Fruit fly (Drosophila melanogaster) whole organism, embryonic: ENCODE data around the gene PH4alphaSG2.
A peak's percentile ranks its signal among the peaks of the same experiment; 100 is the strongest.

Experiments
- ATbp ChIP-seq: fragments of 200-800 bp; sonication (Bioruptor generic); optimal IDR thresholded peaks from 2 replicates; lab custom pipeline; 2017; ENCODE audit warnings: missing biosample characterization, mild to moderate bottlenecking, missing genetic modification characterization, missing genetic modification reagents
- CG1024 ChIP-seq: fragments of 200-800 bp; sonication (Bioruptor generic); IDR thresholded peaks from 2 replicates; pipeline ENCODE4 v1.3.6; 2022; ENCODE audit warnings: missing biosample characterization, missing genetic modification characterization
- CG10654 ChIP-seq: fragments of 200-800 bp; sonication (Bioruptor generic); optimal IDR thresholded peaks from 2 replicates; lab custom pipeline; 2016; ENCODE audit warnings: missing biosample characterization, missing genetic modification characterization
- CG11247 ChIP-seq: fragments of 200-800 bp; sonication (Bioruptor generic); IDR thresholded peaks from 2 replicates; pipeline ENCODE4 v1.3.6; 2022; ENCODE audit warnings: missing biosample characterization, missing genetic modification characterization
- CG14014 ChIP-seq: fragments of 200-800 bp; sonication (Bioruptor generic); IDR thresholded peaks from 2 replicates; pipeline ENCODE4 v1.3.6; 2022; ENCODE audit warnings: missing biosample characterization, missing genetic modification characterization
- CG14441 ChIP-seq: fragments of 200-800 bp; sonication (Bioruptor generic); IDR thresholded peaks from 2 replicates; pipeline ENCODE4 v1.3.6; 2022; ENCODE audit warnings: missing biosample characterization, missing genetic modification characterization
- CG16815 ChIP-seq: fragments of 200-800 bp; sonication (Bioruptor generic); optimal IDR thresholded peaks from 3 replicates; lab custom pipeline; 2017; ENCODE audit warnings: missing biosample characterization, mild to moderate bottlenecking, missing genetic modification characterization
- CG18476 ChIP-seq: fragments of 200-800 bp; sonication (Bioruptor generic); optimal IDR thresholded peaks from 2 replicates; lab custom pipeline; 2016; ENCODE audit warnings: missing biosample characterization, mild to moderate bottlenecking, missing genetic modification characterization
- CG2120 ChIP-seq: fragments of 200-800 bp; sonication (Bioruptor generic); optimal IDR thresholded peaks from 3 replicates; lab custom pipeline; 2016; ENCODE audit warnings: missing biosample characterization, missing genetic modification characterization
- CG30020 ChIP-seq: fragments of 200-800 bp; optimal IDR thresholded peaks from 2 replicates; lab custom pipeline; 2019; ENCODE audit warnings: missing biosample characterization, mild to moderate bottlenecking, missing genetic modification characterization, moderate library complexity
- CG31224 ChIP-seq: fragments of 200-800 bp; sonication (Bioruptor generic); IDR thresholded peaks from 2 replicates; pipeline ENCODE4 v1.3.6; 2022; ENCODE audit warnings: missing biosample characterization, missing genetic modification characterization
- CG33213 ChIP-seq: fragments of 200-800 bp; sonication (Bioruptor generic); optimal IDR thresholded peaks from 3 replicates; lab custom pipeline; 2016; ENCODE audit warnings: missing biosample characterization, missing genetic modification characterization
- CG4328 ChIP-seq: fragments of 200-800 bp; sonication (Bioruptor generic); optimal IDR thresholded peaks from 3 replicates; lab custom pipeline; 2017; ENCODE audit warnings: missing biosample characterization, missing genetic modification reagents, missing genetic modification characterization
- CG4360 ChIP-seq: fragments of 200-800 bp; sonication (Bioruptor generic); IDR thresholded peaks from 2 replicates; pipeline ENCODE4 v1.3.6; 2022; ENCODE audit warnings: missing biosample characterization, missing genetic modification characterization
- CG6272 ChIP-seq: fragments of 200-800 bp; sonication (Bioruptor generic); IDR thresholded peaks from 2 replicates; pipeline ENCODE4 v1.3.6; 2022; ENCODE audit warnings: missing biosample characterization, missing genetic modification characterization
- CG6683 ChIP-seq: fragments of 200-800 bp; sonication (Bioruptor generic); optimal IDR thresholded peaks from 2 replicates; lab custom pipeline; 2017; ENCODE audit warnings: missing biosample characterization, mild to moderate bottlenecking, missing genetic modification characterization, missing genetic modification reagents
- CG8281 ChIP-seq: fragments of 200-800 bp; sonication (Bioruptor generic); optimal IDR thresholded peaks from 2 replicates; lab custom pipeline; 2018; ENCODE audit warnings: missing biosample characterization, mild to moderate bottlenecking, missing genetic modification characterization, moderate library complexity
- CG8290 ChIP-seq, 3 experiments: fragments of 200-800 bp; sonication (Bioruptor generic); optimal IDR thresholded peaks; 2 replicates each; lab custom pipeline; 2016 to 2019; ENCODE audit warnings: missing biosample characterization in 3 of 3, missing genetic modification characterization in 3 of 3, mild to moderate bottlenecking in 2 of 3, moderate library complexity in 1 of 3
- CG8388 ChIP-seq: fragments of 200-800 bp; sonication (Bioruptor generic); optimal IDR thresholded peaks from 2 replicates; lab custom pipeline; 2019; ENCODE audit warnings: missing biosample characterization, mild to moderate bottlenecking, missing genetic modification characterization, moderate library complexity
- CG9215 ChIP-seq: fragments of 200-800 bp; sonication (Bioruptor generic); IDR thresholded peaks from 2 replicates; pipeline ENCODE4 v1.3.6; 2022; ENCODE audit warnings: missing biosample characterization, missing genetic modification characterization
- CG9817 ChIP-seq: fragments of 200-800 bp; sonication (Bioruptor generic); optimal IDR thresholded peaks from 2 replicates; lab custom pipeline; 2018; ENCODE audit warnings: missing biosample characterization, mild to moderate bottlenecking, missing genetic modification characterization, moderate library complexity
- CTCF ChIP-seq: fragments of 200-800 bp; sonication (Bioruptor generic); optimal IDR thresholded peaks from 2 replicates; lab custom pipeline; 2017; ENCODE audit warnings: missing biosample characterization, mild to moderate bottlenecking, missing genetic modification characterization, moderate library complexity
- D ChIP-seq, 2 experiments: fragments of 200-800 bp in 1 of 2; fragments of >200 bp in 1 of 2; sonication (Bioruptor generic) in 1 of 2; optimal IDR thresholded peaks; 2 replicates in 1 of 2; 3 replicates in 1 of 2; lab custom pipeline; 2017; ENCODE audit warnings: mild to moderate bottlenecking in 1 of 2, missing biosample characterization in 1 of 2, missing genetic modification characterization in 1 of 2, missing genetic modification reagents in 1 of 2
- Dp ChIP-seq: fragments of 200-800 bp; sonication (Bioruptor generic); optimal IDR thresholded peaks from 2 replicates; lab custom pipeline; 2018; ENCODE audit warnings: missing biosample characterization, mild to moderate bottlenecking, missing genetic modification characterization, moderate library complexity
- Fer2 ChIP-seq: fragments of 200-800 bp; sonication (Bioruptor generic); optimal IDR thresholded peaks from 2 replicates; lab custom pipeline; 2018; ENCODE audit warnings: missing biosample characterization, mild to moderate bottlenecking, missing genetic modification characterization, moderate library complexity
- H15 ChIP-seq: fragments of 200-800 bp; sonication (Bioruptor generic); IDR thresholded peaks from 3 replicates; pipeline ENCODE4 v1.3.6; 2022; ENCODE audit warnings: missing biosample characterization, missing genetic modification characterization
- HmgZ ChIP-seq: fragments of 200-800 bp; sonication (Bioruptor generic); optimal IDR thresholded peaks from 2 replicates; lab custom pipeline; 2018; ENCODE audit warnings: missing biosample characterization, mild to moderate bottlenecking, missing genetic modification characterization
- Hmx ChIP-seq: fragments of 200-800 bp; sonication (Bioruptor generic); optimal IDR thresholded peaks from 2 replicates; lab custom pipeline; 2016; ENCODE audit warnings: missing biosample characterization, missing genetic modification characterization
- NC2α ChIP-seq: fragments of 200-800 bp; sonication (Bioruptor generic); optimal IDR thresholded peaks from 2 replicates; lab custom pipeline; 2016; ENCODE audit warnings: missing biosample characterization, missing genetic modification characterization
- Ravus ChIP-seq: fragments of 200-800 bp; sonication (Bioruptor generic); IDR thresholded peaks from 2 replicates; pipeline ENCODE4 v1.3.6; 2022; ENCODE audit warnings: missing biosample characterization, missing genetic modification characterization
- Ssrp ChIP-seq: fragments of 200-800 bp; sonication (Bioruptor generic); optimal IDR thresholded peaks from 2 replicates; lab custom pipeline; 2018; ENCODE audit warnings: missing biosample characterization, mild to moderate bottlenecking, missing genetic modification characterization, moderate library complexity
- br ChIP-seq: fragments of >200 bp; optimal IDR thresholded peaks from 2 replicates; lab custom pipeline; 2017
- caup ChIP-seq: fragments of 200-800 bp; sonication (Bioruptor generic); optimal IDR thresholded peaks from 3 replicates; lab custom pipeline; 2017; ENCODE audit warnings: missing biosample characterization, mild to moderate bottlenecking, missing genetic modification characterization, moderate library complexity; ENCODE audit not compliant: severe bottlenecking
- dm ChIP-seq: fragments of 200-800 bp; sonication (Bioruptor generic); optimal IDR thresholded peaks from 3 replicates; lab custom pipeline; 2016; ENCODE audit warnings: missing biosample characterization, missing genetic modification characterization
- dpn ChIP-seq, 2 experiments: fragments of 200-800 bp; sonication (Bioruptor generic); optimal IDR thresholded peaks; 3 replicates each; lab custom pipeline; 2016; ENCODE audit warnings: missing biosample characterization in 2 of 2, missing genetic modification characterization in 2 of 2
- fd102C ChIP-seq: fragments of 200-800 bp; sonication (Bioruptor generic); optimal IDR thresholded peaks from 2 replicates; lab custom pipeline; 2018; ENCODE audit warnings: missing biosample characterization, mild to moderate bottlenecking, missing genetic modification characterization, moderate library complexity
- gcm ChIP-seq: fragments of 200-800 bp; sonication (Bioruptor generic); optimal IDR thresholded peaks from 2 replicates; lab custom pipeline; 2019; ENCODE audit warnings: missing biosample characterization, mild to moderate bottlenecking, missing genetic modification characterization, moderate library complexity
- insv ChIP-seq, 2 experiments: fragments of 200-800 bp; sonication (Bioruptor generic); optimal IDR thresholded peaks; 3 replicates each; lab custom pipeline; 2016 to 2018; ENCODE audit warnings: missing biosample characterization in 2 of 2, missing genetic modification characterization in 2 of 2
- inv ChIP-seq: fragments of 200-800 bp; sonication (Bioruptor generic); IDR thresholded peaks from 2 replicates; pipeline ENCODE4 v1.3.6; 2022; ENCODE audit warnings: missing biosample characterization, missing genetic modification characterization; ENCODE audit not compliant: partially characterized antibody
- lbe ChIP-seq: fragments of 200-800 bp; sonication (Bioruptor generic); optimal IDR thresholded peaks from 2 replicates; lab custom pipeline; 2016; ENCODE audit warnings: missing biosample characterization, mild to moderate bottlenecking, missing genetic modification characterization
- lilli ChIP-seq: fragments of 200-800 bp; sonication (Bioruptor generic); optimal IDR thresholded peaks from 3 replicates; lab custom pipeline; 2016; ENCODE audit warnings: missing biosample characterization, missing genetic modification characterization
- lola ChIP-seq, 3 experiments: fragments of >200 bp in 2 of 3; fragments of 200-800 bp in 1 of 3; sonication (Bioruptor generic) in 1 of 3; optimal IDR thresholded peaks; 2 replicates each; lab custom pipeline; 2017 to 2019; ENCODE audit warnings: missing biosample characterization in 3 of 3, missing genetic modification characterization in 3 of 3, mild to moderate bottlenecking in 1 of 3, moderate library complexity in 1 of 3
- nerfin-2 ChIP-seq: fragments of 200-800 bp; sonication (Bioruptor generic); IDR thresholded peaks from 2 replicates; pipeline ENCODE4 v1.3.6; 2022; ENCODE audit warnings: missing biosample characterization, missing genetic modification characterization; ENCODE audit not compliant: partially characterized antibody
- run ChIP-seq: fragments of 200-800 bp; sonication (Bioruptor generic); optimal IDR thresholded peaks from 3 replicates; lab custom pipeline; 2018; ENCODE audit warnings: missing biosample characterization, mild to moderate bottlenecking, missing genetic modification characterization
- salm ChIP-seq: fragments of 200-800 bp; sonication (Bioruptor generic); optimal IDR thresholded peaks from 2 replicates; lab custom pipeline; 2018; ENCODE audit warnings: missing biosample characterization, mild to moderate bottlenecking, missing genetic modification characterization
- sisA ChIP-seq: fragments of 200-800 bp; sonication (Bioruptor generic); IDR thresholded peaks from 2 replicates; pipeline ENCODE4 v1.3.6; 2022; ENCODE audit warnings: missing biosample characterization, missing genetic modification characterization
- slou ChIP-seq: fragments of 200-800 bp; sonication (Bioruptor generic); optimal IDR thresholded peaks from 3 replicates; lab custom pipeline; 2016; ENCODE audit warnings: missing biosample characterization, missing genetic modification characterization
- sug ChIP-seq: fragments of 200-800 bp; optimal IDR thresholded peaks from 2 replicates; lab custom pipeline; 2019; ENCODE audit warnings: missing biosample characterization, mild to moderate bottlenecking, missing genetic modification characterization, moderate library complexity
- vvl ChIP-seq: fragments of 200-800 bp; sonication (Bioruptor generic); IDR thresholded peaks from 2 replicates; pipeline ENCODE4 v1.3.6; 2022; ENCODE audit warnings: missing biosample characterization, missing genetic modification characterization

PH4alphaSG2 gene

DNA sequence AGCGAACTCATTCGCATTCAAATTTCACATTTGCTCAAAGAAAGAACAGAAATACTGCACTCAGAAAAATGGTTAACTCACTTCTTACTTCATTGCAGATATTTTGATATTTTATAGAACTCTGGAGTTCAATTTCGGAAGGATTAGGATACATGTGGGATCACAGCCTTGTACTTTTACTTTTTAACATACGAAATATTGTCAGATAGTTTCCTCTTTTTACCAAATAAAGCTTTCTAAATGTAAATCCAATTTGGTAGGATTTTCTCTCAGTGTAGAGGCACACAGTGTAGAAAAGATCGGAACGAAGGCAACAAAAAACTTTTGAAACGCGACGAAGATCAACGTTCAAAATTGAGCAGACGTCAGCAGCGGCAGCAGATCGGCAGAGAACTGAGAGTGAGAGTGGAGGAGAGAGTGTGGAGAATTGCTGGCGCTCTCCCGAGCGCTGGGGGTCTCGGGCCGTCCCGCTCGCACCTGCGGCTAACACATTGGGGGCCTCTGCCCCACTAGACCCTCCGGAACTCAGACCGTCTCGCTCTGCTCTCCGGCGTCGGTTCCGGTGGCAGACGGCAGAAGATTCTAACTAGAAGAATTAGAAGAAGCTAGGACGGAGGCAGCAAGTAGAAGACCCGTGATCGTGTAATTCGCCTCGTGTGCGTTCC lies 42.2 kb downstream of the PH4alphaSG2 start, which contains the start of gene tmod (continued):
- TF ChIP-seq gcm (GFP tag; lab: Kevin White, UChicago) (peak; percentile 40), Ravus (GFP tag; lab: Robert Waterston, UW) (no peak; the same call in 1 of the 2 replicates), Fer2 (tag; lab: Kevin White, UChicago) (no peak), slou (no peak), CG11247 (GFP tag; lab: Robert Waterston, UW) (no peak), vvl (GFP tag; lab: Robert Waterston, UW) (peak; percentile 32; the same call in 1 of the 2 replicates), CTCF (peak; percentile 9), run (tag; lab: Kevin White, UChicago) (peak; percentile 31), CG4328 (GFP tag; lab: Kevin White, UChicago) (no peak), CG10654 (GFP tag; lab: Kevin White, UChicago) (peak; percentile 25), CG6683 (no peak), CG1024 (GFP tag; lab: Robert Waterston, UW) (0 out of 2 replicates have a peak, but pooled peaks have one; percentile 11), br (lab: Kevin White, UChicago) (no peak), CG16815 (GFP tag; lab: Kevin White, UChicago) (peak; percentile 18), CG6272 (GFP tag; lab: Robert Waterston, UW) (no peak), inv (no peak), insv (GFP tag; optimal IDR thresholded peaks at IDR 0.05; lab: Kevin White, UChicago) (no peak), CG9215 (GFP tag; lab: Robert Waterston, UW) (0 out of 2 replicates have a peak, but pooled peaks have one; percentile 28), CG18476 (GFP tag; lab: Kevin White, UChicago) (peak; percentile 45), Hmx (GFP tag; lab: Kevin White, UChicago) (no peak), NC2α (GFP tag; lab: Kevin White, UChicago) (no peak), CG9817 (tag; lab: Kevin White, UChicago) (peak; percentile 19), CG14014 (GFP tag; lab: Robert Waterston, UW) (0 out of 2 replicates have a peak, but pooled peaks have one; percentile 5), CG31224 (GFP tag; lab: Robert Waterston, UW) (no peak), CG8290 (GFP tag; optimal IDR thresholded peaks at IDR 0.05; lab: Kevin White, UChicago) (no peak), CG8290 (tag; optimal IDR thresholded peaks at IDR 0.05; lab: Kevin White, UChicago) (peak in 1 of 2 experiments; percentile 38), CG14441 (GFP tag; lab: Robert Waterston, UW) (0 out of 2 replicates have a peak, but pooled peaks have one; percentile 5), H15 (GFP tag; lab: Robert Waterston, UW) (no peak), nerfin-2 (GFP tag; lab: Robert Waterston, UW) (no peak), CG8388 (GFP tag; lab: Kevin White, UChicago) (peak; percentile 54), lbe (GFP tag; lab: Kevin White, UChicago) (no peak), dm (GFP tag; lab: Kevin White, UChicago) (no peak), ATbp (GFP tag; lab: Kevin White, UChicago) (peak; percentile 45), D (optimal IDR thresholded peaks at IDR 0.05; lab: Kevin White, UChicago) (no peak), D (GFP tag; optimal IDR thresholded peaks at IDR 0.05; lab: Kevin White, UChicago) (peak; percentile 38), fd102C (GFP tag; lab: Kevin White, UChicago) (no peak), CG33213 (peak; percentile 24), CG30020 (tag; lab: Kevin White, UChicago) (no peak), CG8281 (tag; lab: Kevin White, UChicago) (peak; percentile 23), HmgZ (tag; lab: Kevin White, UChicago) (no peak), sisA (GFP tag; lab: Robert Waterston, UW) (0 out of 2 replicates have a peak, but pooled peaks have one; percentile 42), CG2120 (no peak), Ssrp (tag; lab: Kevin White, UChicago) (peak; percentile 62), caup (GFP tag; lab: Kevin White, UChicago) (peak; percentile 24), CG4360 (no peak), lola (GFP tag; optimal IDR thresholded peaks at IDR 0.05; lab: Kevin White, UChicago) (peak in 1 of 3 experiments; percentile 49), sug (tag; lab: Kevin White, UChicago) (peak; percentile 83), Dp (GFP tag; lab: Kevin White, UChicago) (no peak), salm (tag; lab: Kevin White, UChicago) (peak; percentile 61), dpn (GFP tag; optimal IDR thresholded peaks at IDR 0.05; lab: Kevin White, UChicago) (peak in 1 of 2 experiments; percentile 52), lilli (GFP tag; lab: Kevin White, UChicago) (peak; percentile 1)
